Fruit fly (Drosophila melanogaster): ENCODE results near the gene PGRP-SB1.

Gene PGRP-SB1

DNA sequence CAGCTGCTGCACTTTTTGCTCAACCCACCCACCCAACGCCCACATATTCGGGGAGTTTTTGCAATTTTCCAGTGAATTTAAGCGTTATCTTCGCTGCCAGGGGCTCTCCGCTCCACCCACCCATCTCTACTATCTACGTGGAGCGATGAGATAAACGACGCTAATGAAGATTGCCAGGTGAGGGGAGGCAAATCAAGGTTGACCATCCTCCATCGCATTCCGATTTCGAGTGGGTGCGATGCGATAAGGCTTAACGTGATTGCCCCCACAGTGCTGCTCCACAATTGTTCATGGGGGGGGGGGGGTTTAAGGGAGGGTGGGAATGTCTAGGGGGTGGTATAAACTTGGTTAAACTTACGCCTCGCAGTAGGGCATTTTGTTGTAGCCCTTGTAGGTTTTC, 33.9 kb downstream of the PGRP-SB1 start:
- TF ChIP-seq Oaz (GFP tag; IDR thresholded peaks at IDR 0.05) = no peak
- TF ChIP-seq CrebB (tag; optimal IDR thresholded peaks at IDR 0.05) = no peak
- peak; percentile 58 for TF ChIP-seq mirr (GFP tag; optimal IDR thresholded peaks at IDR 0.05)
- TF ChIP-seq CG12769 (tag; optimal IDR thresholded peaks at IDR 0.05) = peak; percentile 15
- TF ChIP-seq CG11560 (tag; IDR thresholded peaks at IDR 0.05) = no peak
- peak; percentile 52 for TF ChIP-seq Vsx1 (GFP tag; optimal IDR thresholded peaks at IDR 0.05)
- no peak for TF ChIP-seq Kr (GFP tag; optimal IDR thresholded peaks at IDR 0.05)
- no peak for TF ChIP-seq HLH3B (GFP tag; IDR thresholded peaks at IDR 0.05)
- TF ChIP-seq CG6254 (GFP tag; optimal IDR thresholded peaks at IDR 0.05) = no peak
- TF ChIP-seq GATAe (GFP tag; conservative IDR thresholded peaks at IDR 0.05) = peak; percentile 98
- TF ChIP-seq cwo (GFP tag; optimal IDR thresholded peaks at IDR 0.05) = peak; percentile 22
- TF ChIP-seq row (GFP tag; IDR thresholded peaks at IDR 0.05) = no peak
- TF ChIP-seq en (GFP tag; optimal IDR thresholded peaks at IDR 0.05) = no peak
- TF ChIP-seq ind (GFP tag; optimal IDR thresholded peaks at IDR 0.05) = no peak
- TF ChIP-seq sug (tag; optimal IDR thresholded peaks at IDR 0.05) = peak; percentile 99
- TF ChIP-seq lilli (GFP tag; optimal IDR thresholded peaks at IDR 0.05) = no peak
- TF ChIP-seq CG43689 (GFP tag; IDR thresholded peaks at IDR 0.05) = no peak
- no peak for TF ChIP-seq CG11093 (GFP tag; IDR thresholded peaks at IDR 0.05)
- no peak for TF ChIP-seq CG32532 (GFP tag; IDR thresholded peaks at IDR 0.05)
- no peak for TF ChIP-seq CG8478 (optimal IDR thresholded peaks at IDR 0.05)
- no peak for TF ChIP-seq TFAM (GFP tag; optimal IDR thresholded peaks at IDR 0.05)
- no peak for TF ChIP-seq h (optimal IDR thresholded peaks at IDR 0.05)
- TF ChIP-seq amos (GFP tag; IDR thresholded peaks at IDR 0.05; ENCODE audit: partially characterized antibody) = no peak
- no peak for TF ChIP-seq danr (GFP tag; IDR thresholded peaks at IDR 0.05)
- no peak for TF ChIP-seq CG15514 (GFP tag; optimal IDR thresholded peaks at IDR 0.05)
- peak; percentile 83 for TF ChIP-seq exex (tag; optimal IDR thresholded peaks at IDR 0.05)
- no peak for TF ChIP-seq repo (GFP tag; optimal IDR thresholded peaks at IDR 0.05)
- TF ChIP-seq CG1233 (GFP tag; optimal IDR thresholded peaks at IDR 0.05) = no peak
- TF ChIP-seq luna (GFP tag; optimal IDR thresholded peaks at IDR 0.05) = no peak
- TF ChIP-seq CG16815 (GFP tag; optimal IDR thresholded peaks at IDR 0.05) = no peak
- 0 out of 2 replicates have a peak, but pooled peaks have one; percentile 11 for TF ChIP-seq sob (GFP tag; IDR thresholded peaks at IDR 0.05)
- TF ChIP-seq shn (GFP tag; optimal IDR thresholded peaks at IDR 0.05) = no peak
- 0 out of 4 replicates have a peak, but pooled peaks have one; percentile 48 for TF ChIP-seq chinmo (GFP tag; IDR thresholded peaks at IDR 0.05; ENCODE audit: partially characterized antibody)
- no peak for TF ChIP-seq Doc2 (GFP tag; IDR thresholded peaks at IDR 0.05)
- TF ChIP-seq CG17612 (GFP tag; IDR thresholded peaks at IDR 0.05) = no peak
- no peak for TF ChIP-seq gem (tag; optimal IDR thresholded peaks at IDR 0.05)
- TF ChIP-seq CG34422 (GFP tag; IDR thresholded peaks at IDR 0.05) = no peak
- no peak for TF ChIP-seq Hmx (GFP tag; optimal IDR thresholded peaks at IDR 0.05)
- TF ChIP-seq CG10979 (tag; optimal IDR thresholded peaks at IDR 0.05) = no peak
- TF ChIP-seq HmgZ (tag; optimal IDR thresholded peaks at IDR 0.05) = peak; percentile 18
- no peak for TF ChIP-seq CG13424 (tag; optimal IDR thresholded peaks at IDR 0.05)
- peak; percentile 96 for TF ChIP-seq grn (GFP tag; optimal IDR thresholded peaks at IDR 0.05)
- TF ChIP-seq slp2 (GFP tag; optimal IDR thresholded peaks at IDR 0.05) = no peak
- TF ChIP-seq Dip3 (GFP tag; optimal IDR thresholded peaks at IDR 0.05) = no peak
- no peak for TF ChIP-seq CG17328 (GFP tag; IDR thresholded peaks at IDR 0.05)
- no peak for TF ChIP-seq NC2α (GFP tag; optimal IDR thresholded peaks at IDR 0.05)
- TF ChIP-seq crol (GFP tag; IDR thresholded peaks at IDR 0.05) = peak; percentile 90
- TF ChIP-seq CG18011 (GFP tag; optimal IDR thresholded peaks at IDR 0.05) = no peak
- TF ChIP-seq bcd (GFP tag; optimal IDR thresholded peaks at IDR 0.05) = no peak
- no peak for TF ChIP-seq HLH54F (GFP tag; optimal IDR thresholded peaks at IDR 0.05)
- no peak for TF ChIP-seq insv (GFP tag; optimal IDR thresholded peaks at IDR 0.05)
- TF ChIP-seq bab2 (GFP tag; optimal IDR thresholded peaks at IDR 0.05) = no peak
- peak; percentile 57 for TF ChIP-seq ftz-f1 (GFP tag; optimal IDR thresholded peaks at IDR 0.05)

Measured in whole organism, embryonic.